Fruit fly (Drosophila melanogaster) Kc167 (cell line): ENCODE measurements around the gene CG14000.

Source experiments
- Myc ChIP-seq: fragments of >200 bp; optimal IDR thresholded peaks from 2 replicates; lab custom pipeline; 2017; ENCODE audit warnings: missing external identifiers
- Sin3A ChIP-seq: fragments of >200 bp; optimal IDR thresholded peaks from 2 replicates; lab custom pipeline; 2018; ENCODE audit warnings: missing external identifiers
- h ChIP-seq: fragments of >200 bp; optimal IDR thresholded peaks from 3 replicates; lab custom pipeline; 2018; ENCODE audit warnings: missing external identifiers
- insv ChIP-seq: fragments of >200 bp; optimal IDR thresholded peaks from 3 replicates; lab custom pipeline; 2018; ENCODE audit warnings: missing external identifiers
- psq ChIP-seq: fragments of >200 bp; optimal IDR thresholded peaks from 2 replicates; lab custom pipeline; 2017; ENCODE audit warnings: missing external identifiers
- ttk ChIP-seq: sonication (Bioruptor generic); optimal IDR thresholded peaks from 2 replicates; lab custom pipeline; 2017; ENCODE audit warnings: missing external identifiers

DNA sequence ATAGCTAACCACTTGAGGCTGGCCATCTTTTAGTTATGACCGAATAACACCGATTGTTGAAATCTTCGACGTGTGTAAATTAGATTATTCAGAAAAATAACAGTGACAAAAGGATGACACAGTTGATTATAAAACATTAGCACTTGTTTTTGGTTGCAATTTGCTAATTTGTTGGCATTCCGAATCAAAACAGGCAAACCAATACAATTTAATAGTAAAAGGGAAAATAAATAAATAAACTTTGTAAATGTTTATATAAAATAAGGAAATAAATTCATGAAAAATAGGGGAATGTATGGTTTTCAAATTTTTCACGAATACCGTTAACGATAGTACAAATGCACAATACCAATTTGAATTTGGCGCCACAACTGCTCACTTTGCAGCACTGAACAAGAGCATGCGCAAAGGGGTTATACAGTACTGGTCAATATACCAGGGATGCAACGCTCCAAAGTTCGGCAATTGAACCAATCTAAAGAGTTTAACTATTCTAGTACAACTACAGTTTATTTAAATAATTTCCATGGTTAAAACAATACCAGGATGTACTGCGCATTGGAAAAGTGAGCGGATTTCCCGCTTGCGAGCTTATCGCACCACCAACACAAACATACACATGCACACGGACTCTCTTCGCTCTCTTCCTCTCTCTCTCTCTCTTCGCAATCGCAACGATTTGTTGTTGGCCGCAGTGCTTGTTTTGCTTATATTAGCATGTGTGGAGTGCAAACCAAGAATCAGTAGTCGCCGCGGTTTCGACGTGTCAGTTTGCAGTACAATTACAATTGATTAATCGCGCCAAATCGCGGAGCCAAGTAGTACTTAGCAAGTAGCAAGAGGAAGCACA lies 33.4 kb upstream of the CG14000 start, which contains the start of the genes Sfp26Ad and Gpdh1:
- TF ChIP-seq Sin3A (lab: Kevin White, UChicago) (no peak), Myc (no peak), h (lab: Kevin White, UChicago) (no peak), psq (no peak), ttk (lab: Kevin White, UChicago) (no peak), insv (lab: Kevin White, UChicago) (no peak)
